Fruit fly (Drosophila melanogaster): ENCODE results near the gene Trs23.
A peak's percentile ranks its signal among the peaks of the same experiment; 100 is the strongest.

The Trs23 gene

dm6 chr2L:8709413-8709812, 23.4 kb downstream of the Trs23 start, which contains the start of gene Hnf4:
Hnf4 (minus strand) TSS chr2L:8709611.
- peak; percentile 33 for TF ChIP-seq Hnf4 (GFP tag; optimal IDR thresholded peaks at IDR 0.05)
- TF ChIP-seq dsf (GFP tag; optimal IDR thresholded peaks at IDR 0.05; ENCODE audit: borderline replicate concordance) = no peak
- no peak for TF ChIP-seq sv (GFP tag; optimal IDR thresholded peaks at IDR 0.05)
- TF ChIP-seq tai (GFP tag; optimal IDR thresholded peaks at IDR 0.05) = no peak
- TF ChIP-seq CG32264 (GFP tag; optimal IDR thresholded peaks at IDR 0.05) = no peak
- TF ChIP-seq Dif (GFP tag; optimal IDR thresholded peaks at IDR 0.05; ENCODE audit: partially characterized antibody) = peak; percentile 62
- TF ChIP-seq h (GFP tag; optimal IDR thresholded peaks at IDR 0.05) = peak; percentile 13
- peak; percentile 21 for TF ChIP-seq brk (GFP tag; optimal IDR thresholded peaks at IDR 0.05)
- TF ChIP-seq Mio (GFP tag; optimal IDR thresholded peaks at IDR 0.05) = no peak
- no peak for TF ChIP-seq rgr (GFP tag; optimal IDR thresholded peaks at IDR 0.05)
- TF ChIP-seq Hr83 (GFP tag; optimal IDR thresholded peaks at IDR 0.05; ENCODE audit: poor library complexity, severe bottlenecking) = no peak
- peak in 1 of 2 experiments; percentile 6 for TF ChIP-seq foxo (GFP tag; optimal IDR thresholded peaks at IDR 0.05)
- no peak for TF ChIP-seq psq (GFP tag; optimal IDR thresholded peaks at IDR 0.05)
- no peak for TF ChIP-seq jim (GFP tag; optimal IDR thresholded peaks at IDR 0.05)
- peak; percentile 3 for TF ChIP-seq HLH106 (tag; optimal IDR thresholded peaks at IDR 0.05)
- TF ChIP-seq woc (GFP tag; optimal IDR thresholded peaks at IDR 0.05) = no peak
- TF ChIP-seq ey (GFP tag; optimal IDR thresholded peaks at IDR 0.05) = no peak
- TF ChIP-seq Vsx2 (GFP tag; optimal IDR thresholded peaks at IDR 0.05; ENCODE audit: partially characterized antibody) = peak; percentile 97
- no peak for TF ChIP-seq lola (GFP tag; optimal IDR thresholded peaks at IDR 0.05)
- TF ChIP-seq Hr78 (GFP tag; optimal IDR thresholded peaks at IDR 0.05) = no peak
- TF ChIP-seq dl (GFP tag; optimal IDR thresholded peaks at IDR 0.05; ENCODE audit: insufficient read depth in 1 of 2, partially characterized antibody in 2 of 2) = no peak
- TF ChIP-seq Myc (optimal IDR thresholded peaks at IDR 0.05) = no peak
- TF ChIP-seq Dfd (GFP tag; optimal IDR thresholded peaks at IDR 0.05) = no peak
- TF ChIP-seq OdsH (GFP tag; optimal IDR thresholded peaks at IDR 0.05) = no peak
- no peak for TF ChIP-seq N (GFP tag; optimal IDR thresholded peaks at IDR 0.05)
- no peak for TF ChIP-seq sage (GFP tag; optimal IDR thresholded peaks at IDR 0.05)
- no peak for TF ChIP-seq dmrt93B (GFP tag; optimal IDR thresholded peaks at IDR 0.05)
- no peak for TF ChIP-seq fru (GFP tag; optimal IDR thresholded peaks at IDR 0.05)
- no peak for TF ChIP-seq Rel (GFP tag; optimal IDR thresholded peaks at IDR 0.05)
- peak; percentile 66 for TF ChIP-seq Rel (tag; optimal IDR thresholded peaks at IDR 0.05)
- TF ChIP-seq pan (optimal IDR thresholded peaks at IDR 0.05) = no peak
- no peak for TF ChIP-seq Sp1 (GFP tag; optimal IDR thresholded peaks at IDR 0.05)
- no peak for TF ChIP-seq Abd-B (GFP tag; optimal IDR thresholded peaks at IDR 0.05)
- TF ChIP-seq usp (GFP tag; optimal IDR thresholded peaks at IDR 0.05) = no peak
- TF ChIP-seq Jra (GFP tag; optimal IDR thresholded peaks at IDR 0.05) = no peak
- no peak for TF ChIP-seq CrebA (GFP tag; optimal IDR thresholded peaks at IDR 0.05; ENCODE audit: borderline replicate concordance)
- no peak for TF ChIP-seq GATAd (GFP tag; optimal IDR thresholded peaks at IDR 0.05)
- no peak for TF ChIP-seq br (GFP tag; optimal IDR thresholded peaks at IDR 0.05)
- no peak for TF ChIP-seq CG9705 (GFP tag; optimal IDR thresholded peaks at IDR 0.05)

- TF ChIP-seq Dif (GFP tag; optimal IDR thresholded peaks at IDR 0.05; ENCODE audit: partially characterized antibody) (no peak), dsf (GFP tag; optimal IDR thresholded peaks at IDR 0.05; ENCODE audit: borderline replicate concordance) (no peak), Vsx2 (GFP tag; optimal IDR thresholded peaks at IDR 0.05; ENCODE audit: partially characterized antibody) (no peak), brk (GFP tag; optimal IDR thresholded peaks at IDR 0.05) (no peak), pan (optimal IDR thresholded peaks at IDR 0.05) (no peak), fru (GFP tag; optimal IDR thresholded peaks at IDR 0.05) (no peak), br (GFP tag; optimal IDR thresholded peaks at IDR 0.05) (no peak), Hnf4 (GFP tag; optimal IDR thresholded peaks at IDR 0.05) (no peak)
These were observed 28.5 kb downstream of the Trs23 start for dm6 chr2L:8714513-8714912.

dm6 chr2L:8715454-8715853, 29.4 kb downstream of the Trs23 start:
- TF ChIP-seq fru (GFP tag; optimal IDR thresholded peaks at IDR 0.05) (no peak), usp (GFP tag; optimal IDR thresholded peaks at IDR 0.05) (no peak), ey (GFP tag; optimal IDR thresholded peaks at IDR 0.05) (no peak), Myc (optimal IDR thresholded peaks at IDR 0.05) (no peak), lola (GFP tag; optimal IDR thresholded peaks at IDR 0.05) (no peak), Hr78 (GFP tag; optimal IDR thresholded peaks at IDR 0.05) (no peak), foxo (GFP tag; optimal IDR thresholded peaks at IDR 0.05) (no peak)
